Fruit fly (Drosophila melanogaster): ENCODE data around the gene ninaC.

dm6 chr2L:7427786-7428137 is 50.3 kb downstream of the ninaC start:
- TF ChIP-seq CG8478 (optimal IDR thresholded peaks at IDR 0.05) (no peak), CTCF (optimal IDR thresholded peaks at IDR 0.05) (no peak)
